Worm (Caenorhabditis elegans): ENCODE results near the gene T09F3.5.
A peak's percentile ranks its signal among the peaks of the same experiment; 100 is the strongest.

T09F3.5 gene

ce11 chrII:10388041-10388706 is 8.5 kb upstream of the T09F3.5 start:
- peak; percentile 76 for TF ChIP-seq pes-1 (GFP tag; IDR thresholded peaks at IDR 0.05)
- no peak for TF ChIP-seq aly-1 (tag; optimal IDR thresholded peaks at IDR 0.05)
- peak; percentile 91 for TF ChIP-seq F13C5.2 (tag; optimal IDR thresholded peaks at IDR 0.05)
- TF ChIP-seq ets-7 (tag; optimal IDR thresholded peaks at IDR 0.05), result no peak
- TF ChIP-seq hnd-1 (tag; optimal IDR thresholded peaks at IDR 0.05), result peak; percentile 31
- TF ChIP-seq tbx-11 (GFP tag; IDR thresholded peaks at IDR 0.05), result peak; percentile 72
- peak; percentile 47 for TF ChIP-seq ceh-13 (GFP tag; optimal IDR thresholded peaks at IDR 0.05)
- no peak for TF ChIP-seq tra-4 (tag; optimal IDR thresholded peaks at IDR 0.05)
- peak; percentile 51 for TF ChIP-seq hmbx-1 (tag; optimal IDR thresholded peaks at IDR 0.05)
- peak; percentile 20 for TF ChIP-seq hmg-4 (GFP tag; optimal IDR thresholded peaks at IDR 0.05)
- TF ChIP-seq flt-1 (GFP tag; IDR thresholded peaks at IDR 0.05), result peak; percentile 50; the same call in 1 of the 2 replicates
- no peak for TF ChIP-seq tbx-37 (GFP tag; conservative IDR thresholded peaks at IDR 0.05)
- TF ChIP-seq scrt-1 (GFP tag; IDR thresholded peaks at IDR 0.05), result 0 out of 2 replicates have a peak, but pooled peaks have one; percentile 25
- peak; percentile 20 for TF ChIP-seq ceh-36 (tag; optimal IDR thresholded peaks at IDR 0.05)
- TF ChIP-seq ama-1 (optimal IDR thresholded peaks at IDR 0.05), result no peak
- peak; percentile 74; the same call in 1 of the 2 replicates for TF ChIP-seq sea-1 (GFP tag; conservative IDR thresholded peaks at IDR 0.05)
- TF ChIP-seq B0310.2 (tag; optimal IDR thresholded peaks at IDR 0.05), result peak; percentile 61

- no peak for TF ChIP-seq ceh-13 (GFP tag; optimal IDR thresholded peaks at IDR 0.05)
- TF ChIP-seq F13C5.2 (tag; optimal IDR thresholded peaks at IDR 0.05), result no peak
- TF ChIP-seq flt-1 (GFP tag; IDR thresholded peaks at IDR 0.05), result no peak
- TF ChIP-seq scrt-1 (GFP tag; IDR thresholded peaks at IDR 0.05), result no peak
- no peak for TF ChIP-seq tbx-37 (GFP tag; conservative IDR thresholded peaks at IDR 0.05)
- no peak for TF ChIP-seq ets-7 (tag; optimal IDR thresholded peaks at IDR 0.05)
- TF ChIP-seq hmg-4 (GFP tag; optimal IDR thresholded peaks at IDR 0.05), result no peak
- no peak for TF ChIP-seq hmbx-1 (tag; optimal IDR thresholded peaks at IDR 0.05)
- no peak for TF ChIP-seq aly-1 (tag; optimal IDR thresholded peaks at IDR 0.05)
- TF ChIP-seq hnd-1 (tag; optimal IDR thresholded peaks at IDR 0.05), result no peak
- no peak for TF ChIP-seq ama-1 (optimal IDR thresholded peaks at IDR 0.05)
- no peak for TF ChIP-seq tbx-11 (GFP tag; IDR thresholded peaks at IDR 0.05)
- no peak for TF ChIP-seq sea-1 (GFP tag; conservative IDR thresholded peaks at IDR 0.05)
Measured at ce11 chrII:10389038-10389437, 7.6 kb upstream of the T09F3.5 start.

DNA sequence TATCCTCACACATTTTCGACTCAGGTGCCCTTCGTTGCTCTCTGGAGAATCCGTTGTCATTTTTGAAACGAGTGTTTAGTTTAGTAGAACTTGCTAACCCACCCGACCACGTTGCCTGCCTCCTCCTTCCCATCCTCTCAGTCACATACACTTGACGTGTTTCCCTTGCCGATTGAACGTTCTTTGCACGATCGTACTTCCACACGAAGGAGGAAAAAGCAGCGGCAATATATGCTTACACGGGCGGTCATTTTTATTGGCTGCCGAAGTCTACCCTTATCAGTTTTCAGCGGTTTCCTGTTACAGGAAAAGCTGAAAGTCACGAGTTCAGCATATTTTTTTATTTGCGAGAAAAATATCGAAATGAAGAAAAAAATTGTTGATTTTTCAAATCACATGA is 6.9 kb upstream of the T09F3.5 start:
- TF ChIP-seq tbx-11 (GFP tag; IDR thresholded peaks at IDR 0.05), result no peak
- no peak for TF ChIP-seq aly-1 (tag; optimal IDR thresholded peaks at IDR 0.05)
- no peak for TF ChIP-seq flt-1 (GFP tag; IDR thresholded peaks at IDR 0.05)
- TF ChIP-seq F13C5.2 (tag; optimal IDR thresholded peaks at IDR 0.05), result no peak
- TF ChIP-seq ama-1 (optimal IDR thresholded peaks at IDR 0.05), result no peak
- no peak for TF ChIP-seq tbx-37 (GFP tag; conservative IDR thresholded peaks at IDR 0.05)
- no peak for TF ChIP-seq hnd-1 (tag; optimal IDR thresholded peaks at IDR 0.05)
- TF ChIP-seq ceh-36 (tag; optimal IDR thresholded peaks at IDR 0.05), result no peak
- TF ChIP-seq B0310.2 (tag; optimal IDR thresholded peaks at IDR 0.05), result no peak
- no peak for TF ChIP-seq pes-1 (GFP tag; IDR thresholded peaks at IDR 0.05)
- no peak for TF ChIP-seq scrt-1 (GFP tag; IDR thresholded peaks at IDR 0.05)

DNA sequence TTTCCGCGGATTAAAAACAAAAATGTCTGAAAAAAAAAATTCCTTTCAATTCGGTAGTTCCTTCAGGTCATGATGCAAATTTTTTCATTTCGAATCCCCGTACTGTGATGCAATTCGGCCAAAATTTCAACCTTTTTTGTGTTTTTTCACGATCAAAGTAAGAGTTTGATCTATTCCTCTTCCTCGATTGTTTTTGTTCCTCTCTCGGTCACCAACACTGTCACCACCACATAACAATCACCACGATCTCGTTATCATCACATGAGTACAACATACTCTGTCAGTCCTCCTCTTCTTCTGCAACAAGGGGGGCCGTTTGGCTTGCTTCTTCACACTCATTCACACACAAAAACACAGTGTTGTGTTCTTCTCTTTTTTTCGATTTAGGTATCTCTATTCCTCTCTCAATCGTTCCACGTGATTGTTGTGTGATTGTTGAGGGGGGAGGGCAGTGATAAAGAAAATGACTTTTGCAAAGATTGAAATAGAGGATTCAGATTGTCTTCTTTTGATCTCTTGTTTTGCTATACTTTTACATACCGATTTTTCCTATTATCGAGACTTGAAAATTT is 6.3 kb upstream of the T09F3.5 start:
- TF ChIP-seq F13C5.2 (tag; optimal IDR thresholded peaks at IDR 0.05) (no peak), flt-1 (GFP tag; IDR thresholded peaks at IDR 0.05) (no peak), pes-1 (GFP tag; IDR thresholded peaks at IDR 0.05) (no peak), tbx-11 (GFP tag; IDR thresholded peaks at IDR 0.05) (no peak), ceh-36 (tag; optimal IDR thresholded peaks at IDR 0.05) (no peak), tra-4 (tag; optimal IDR thresholded peaks at IDR 0.05) (no peak), tbx-37 (GFP tag; conservative IDR thresholded peaks at IDR 0.05) (no peak), aly-1 (tag; optimal IDR thresholded peaks at IDR 0.05) (no peak), ceh-13 (GFP tag; optimal IDR thresholded peaks at IDR 0.05) (no peak)

- TF ChIP-seq ets-7 (tag; optimal IDR thresholded peaks at IDR 0.05), result no peak
- TF ChIP-seq F13C5.2 (tag; optimal IDR thresholded peaks at IDR 0.05), result no peak
- TF ChIP-seq ceh-36 (tag; optimal IDR thresholded peaks at IDR 0.05), result no peak
- TF ChIP-seq pes-1 (GFP tag; IDR thresholded peaks at IDR 0.05), result no peak
- TF ChIP-seq ceh-13 (GFP tag; optimal IDR thresholded peaks at IDR 0.05), result no peak
- no peak for TF ChIP-seq tbx-11 (GFP tag; IDR thresholded peaks at IDR 0.05)
- TF ChIP-seq scrt-1 (GFP tag; IDR thresholded peaks at IDR 0.05), result no peak
- TF ChIP-seq ama-1 (optimal IDR thresholded peaks at IDR 0.05), result no peak
- TF ChIP-seq flt-1 (GFP tag; IDR thresholded peaks at IDR 0.05), result no peak
- no peak for TF ChIP-seq tbx-37 (GFP tag; conservative IDR thresholded peaks at IDR 0.05)
- no peak for TF ChIP-seq tra-4 (tag; optimal IDR thresholded peaks at IDR 0.05)
- TF ChIP-seq hnd-1 (tag; optimal IDR thresholded peaks at IDR 0.05), result no peak
- TF ChIP-seq hmg-4 (GFP tag; optimal IDR thresholded peaks at IDR 0.05), result no peak
- TF ChIP-seq sea-1 (GFP tag; conservative IDR thresholded peaks at IDR 0.05), result no peak
- TF ChIP-seq aly-1 (tag; optimal IDR thresholded peaks at IDR 0.05), result no peak
- no peak for TF ChIP-seq B0310.2 (tag; optimal IDR thresholded peaks at IDR 0.05)
- TF ChIP-seq hmbx-1 (tag; optimal IDR thresholded peaks at IDR 0.05), result no peak
Measured at ce11 chrII:10390854-10391253, 5.8 kb upstream of the T09F3.5 start, which contains the start of the genes T09F3.2 and T09F3.7. TSS of gene T09F3.2 (plus strand) at chrII:10391154. TSS of gene T09F3.7 (plus strand) at chrII:10391168.

DNA sequence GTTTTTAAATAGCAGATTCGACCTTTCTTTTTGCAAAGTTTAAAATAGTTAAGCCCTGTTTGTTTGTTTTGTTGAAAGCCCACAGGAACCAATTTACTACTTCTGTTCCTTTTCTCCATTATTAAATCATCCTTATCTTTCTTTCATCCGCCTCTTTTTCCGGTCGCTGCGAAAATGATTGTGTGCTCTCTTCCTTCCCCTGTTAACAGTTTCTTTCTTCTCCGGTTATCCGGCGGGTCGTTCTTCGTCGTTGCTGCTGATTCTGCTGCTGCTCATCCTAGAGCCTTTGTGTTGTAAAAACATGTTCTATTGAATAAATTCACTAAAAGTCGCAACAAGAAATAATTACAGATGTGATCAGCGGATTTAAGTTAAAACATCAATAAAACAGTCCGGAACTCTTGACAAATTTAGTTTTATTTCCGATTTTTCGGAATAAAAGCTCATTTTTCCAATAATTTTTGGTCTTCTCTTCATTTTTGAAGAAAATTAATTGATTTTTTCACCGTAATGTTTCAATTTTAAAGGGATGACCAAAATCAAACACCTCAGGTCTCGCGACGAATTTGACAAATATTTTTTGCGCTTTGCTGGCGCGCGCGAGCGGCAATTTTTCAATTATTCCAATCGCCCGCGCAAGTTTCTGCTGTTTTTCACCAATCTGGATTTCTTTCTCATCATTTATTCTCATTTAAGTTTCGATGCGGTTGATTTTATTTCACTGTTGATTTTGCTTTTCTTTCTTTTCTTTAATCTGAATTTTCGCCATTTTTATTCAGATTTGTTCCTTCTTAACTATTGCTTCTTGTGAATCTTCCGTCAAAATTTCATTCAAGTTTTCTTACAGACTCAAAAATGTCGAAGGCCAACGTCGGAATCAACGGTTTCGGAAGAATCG is 3.1 kb upstream of the T09F3.5 start, which contains the start of gene gpd-1:
gpd-1 (plus strand) TSS at position 848 of the 898 bp plus-strand sequence.
- TF ChIP-seq hnd-1 (tag; optimal IDR thresholded peaks at IDR 0.05) (no peak), tbx-37 (GFP tag; conservative IDR thresholded peaks at IDR 0.05) (no peak), pes-1 (GFP tag; IDR thresholded peaks at IDR 0.05) (no peak), hmbx-1 (tag; optimal IDR thresholded peaks at IDR 0.05) (no peak), hmg-4 (GFP tag; optimal IDR thresholded peaks at IDR 0.05) (no peak), scrt-1 (GFP tag; IDR thresholded peaks at IDR 0.05) (no peak), ceh-36 (tag; optimal IDR thresholded peaks at IDR 0.05) (no peak), B0310.2 (tag; optimal IDR thresholded peaks at IDR 0.05) (no peak), flt-1 (GFP tag; IDR thresholded peaks at IDR 0.05) (no peak)
